Fruit fly (Drosophila melanogaster) whole organism, embryonic: ENCODE measurements around the gene CG14174.

Experiments used
- CG10366 ChIP-seq: fragments of 200-800 bp; sonication (Bioruptor generic); IDR thresholded peaks from 2 replicates; pipeline ENCODE4 v1.3.6; 2022; ENCODE audit warnings: missing biosample characterization, missing genetic modification characterization
- CG10959 ChIP-seq: fragments of 200-800 bp; sonication (Bioruptor generic); IDR thresholded peaks from 2 replicates; pipeline ENCODE4 v1.3.6; 2022; ENCODE audit warnings: missing biosample characterization, missing genetic modification characterization
- CG12236 ChIP-seq: fragments of 200-800 bp; sonication (Bioruptor generic); optimal IDR thresholded peaks from 2 replicates; lab custom pipeline; 2016; ENCODE audit warnings: missing biosample characterization, missing genetic modification characterization
- CG1602 ChIP-seq: fragments of 200-800 bp; sonication (Bioruptor generic); optimal IDR thresholded peaks from 3 replicates; lab custom pipeline; 2016; ENCODE audit warnings: missing biosample characterization, missing genetic modification characterization
- CG16863 ChIP-seq: fragments of 200-800 bp; sonication (Bioruptor generic); optimal IDR thresholded peaks from 3 replicates; lab custom pipeline; 2016; ENCODE audit warnings: missing biosample characterization, missing genetic modification characterization
- D19B ChIP-seq: fragments of 200-800 bp; sonication (Bioruptor generic); optimal IDR thresholded peaks from 2 replicates; lab custom pipeline; 2017; ENCODE audit warnings: missing biosample characterization, mild to moderate bottlenecking, missing genetic modification characterization
- Dref ChIP-seq: fragments of 200-800 bp; sonication (Bioruptor generic); IDR thresholded peaks from 2 replicates; pipeline ENCODE4 v1.3.6; 2022; ENCODE audit warnings: missing biosample characterization, missing genetic modification characterization
- MESR4 ChIP-seq: fragments of 200-800 bp; sonication (Bioruptor generic); optimal IDR thresholded peaks from 2 replicates; lab custom pipeline; 2018; ENCODE audit warnings: missing biosample characterization, mild to moderate bottlenecking, missing genetic modification characterization, moderate library complexity
- cato ChIP-seq: fragments of 200-800 bp; sonication (Bioruptor generic); optimal IDR thresholded peaks from 2 replicates; lab custom pipeline; 2016; ENCODE audit warnings: missing biosample characterization, missing genetic modification characterization, borderline replicate concordance
- psq ChIP-seq: fragments of 200-800 bp; sonication (Bioruptor generic); optimal IDR thresholded peaks from 2 replicates; lab custom pipeline; 2017; ENCODE audit warnings: missing biosample characterization, missing genetic modification characterization

DNA sequence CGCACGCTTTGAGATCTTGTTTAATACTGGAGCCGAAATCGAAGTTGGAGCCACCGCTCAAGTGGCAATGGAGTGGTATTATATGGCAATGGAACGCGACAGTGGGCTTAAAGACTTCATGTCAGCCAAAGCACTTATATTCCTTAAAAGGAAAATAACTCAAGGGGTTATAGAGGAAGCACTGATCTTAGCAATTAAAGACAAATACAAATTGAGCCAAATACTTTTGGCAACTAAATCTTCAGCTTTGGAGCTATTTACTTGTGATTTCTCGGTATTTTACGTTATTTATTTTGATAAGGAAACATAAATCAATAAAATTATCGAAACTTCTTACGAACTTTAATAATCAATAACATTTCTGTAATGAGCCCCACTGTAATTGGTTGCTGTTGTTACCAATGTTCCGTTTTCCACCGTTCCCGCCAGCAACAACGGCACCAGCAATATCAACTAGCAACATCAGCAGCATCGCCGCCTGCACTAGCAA, 25.0 kb downstream of the CG14174 start:
- TF ChIP-seq psq (GFP tag; lab: Kevin White, UChicago) (no peak), MESR4 (GFP tag; lab: Kevin White, UChicago) (no peak), D19B (GFP tag; lab: Kevin White, UChicago) (peak; percentile 59), CG16863 (GFP tag; lab: Kevin White, UChicago) (peak; percentile 51), cato (GFP tag; lab: Kevin White, UChicago) (peak; percentile 61), CG10959 (peak; percentile 64), CG10366 (GFP tag; lab: Robert Waterston, UW) (peak; percentile 77), CG1602 (peak; percentile 60), Dref (GFP tag; lab: Robert Waterston, UW) (no peak), CG12236 (peak; percentile 7)
